Fruit fly (Drosophila melanogaster): ENCODE measurements around the gene Or13a.

Gene Or13a

dm6 chrX:15991618-15992526, 17.6 kb downstream of the Or13a start, which contains the start of the genes CG46312, eIF5 and exd (continued):
- no peak for TF ChIP-seq CG10462 (GFP tag; optimal IDR thresholded peaks at IDR 0.05)
- TF ChIP-seq Usf (GFP tag; optimal IDR thresholded peaks at IDR 0.05), result no peak
- no peak for TF ChIP-seq ranshi (GFP tag; IDR thresholded peaks at IDR 0.05)
- no peak for TF ChIP-seq CG7987 (GFP tag; optimal IDR thresholded peaks at IDR 0.05)
- no peak for TF ChIP-seq prd (optimal IDR thresholded peaks at IDR 0.05)
- TF ChIP-seq prd (GFP tag; IDR thresholded peaks at IDR 0.05), result no peak
- no peak for TF ChIP-seq HmgD (GFP tag; optimal IDR thresholded peaks at IDR 0.05)
- TF ChIP-seq Neu2 (GFP tag; optimal IDR thresholded peaks at IDR 0.05; ENCODE audit: borderline replicate concordance), result no peak
- TF ChIP-seq CG3065 (GFP tag; optimal IDR thresholded peaks at IDR 0.05), result no peak
- TF ChIP-seq unc-4 (GFP tag; IDR thresholded peaks at IDR 0.05; ENCODE audit: partially characterized antibody), result peak; percentile 67
- peak; percentile 9 for TF ChIP-seq CG1602 (GFP tag; optimal IDR thresholded peaks at IDR 0.05)
- TF ChIP-seq Nf-YA (GFP tag; IDR thresholded peaks at IDR 0.05), result no peak
- peak; percentile 75 for TF ChIP-seq Scr (GFP tag; IDR thresholded peaks at IDR 0.05; ENCODE audit: partially characterized antibody)
- no peak for TF ChIP-seq pnt (GFP tag; optimal IDR thresholded peaks at IDR 0.05)
- peak; percentile 77 for TF ChIP-seq tna (GFP tag; IDR thresholded peaks at IDR 0.05; ENCODE audit: partially characterized antibody)
- no peak for TF ChIP-seq CG8290 (GFP tag; optimal IDR thresholded peaks at IDR 0.05)
- TF ChIP-seq CG8290 (tag; optimal IDR thresholded peaks at IDR 0.05), result no peak
- peak; percentile 80 for TF ChIP-seq Bgb (GFP tag; IDR thresholded peaks at IDR 0.05; ENCODE audit: partially characterized antibody)
- no peak for TF ChIP-seq Camta (GFP tag; optimal IDR thresholded peaks at IDR 0.05)
- peak; percentile 76 for TF ChIP-seq CG34224 (GFP tag; IDR thresholded peaks at IDR 0.05; ENCODE audit: partially characterized antibody)
- TF ChIP-seq Atf-2 (GFP tag; optimal IDR thresholded peaks at IDR 0.05), result no peak
- no peak for TF ChIP-seq CG5953 (GFP tag; IDR thresholded peaks at IDR 0.05)
- no peak for TF ChIP-seq D (optimal IDR thresholded peaks at IDR 0.05)
- no peak for TF ChIP-seq D (GFP tag; optimal IDR thresholded peaks at IDR 0.05)
- TF ChIP-seq scrt (GFP tag; optimal IDR thresholded peaks at IDR 0.05), result no peak
- TF ChIP-seq CG9437 (GFP tag; optimal IDR thresholded peaks at IDR 0.05), result peak; percentile 42
- TF ChIP-seq CG8944 (GFP tag; optimal IDR thresholded peaks at IDR 0.05), result no peak
- no peak for TF ChIP-seq MTF-1 (GFP tag; optimal IDR thresholded peaks at IDR 0.05; ENCODE audit: borderline replicate concordance)
- no peak for TF ChIP-seq CG8359 (GFP tag; optimal IDR thresholded peaks at IDR 0.05; ENCODE audit: borderline replicate concordance)
- peak; percentile 8 for TF ChIP-seq D19A (tag; optimal IDR thresholded peaks at IDR 0.05)
- no peak for TF ChIP-seq fru (optimal IDR thresholded peaks at IDR 0.05)
- TF ChIP-seq CG18619 (GFP tag; optimal IDR thresholded peaks at IDR 0.05), result no peak
- no peak for TF ChIP-seq CG18011 (GFP tag; optimal IDR thresholded peaks at IDR 0.05)
- peak; percentile 86 for TF ChIP-seq HLH4C (GFP tag; IDR thresholded peaks at IDR 0.05; ENCODE audit: partially characterized antibody)
- TF ChIP-seq Gsc (GFP tag; IDR thresholded peaks at IDR 0.05), result no peak
- TF ChIP-seq inv (GFP tag; IDR thresholded peaks at IDR 0.05; ENCODE audit: partially characterized antibody), result peak; percentile 64; the same call in 1 of the 2 replicates
- peak; percentile 82 for TF ChIP-seq Dref (GFP tag; IDR thresholded peaks at IDR 0.05)
- TF ChIP-seq vnd (GFP tag; IDR thresholded peaks at IDR 0.05; ENCODE audit: partially characterized antibody), result peak; percentile 79
- no peak for TF ChIP-seq cad (GFP tag; optimal IDR thresholded peaks at IDR 0.05)
- no peak for TF ChIP-seq Lhr (GFP tag; optimal IDR thresholded peaks at IDR 0.05)
- no peak for TF ChIP-seq CG3407 (GFP tag; optimal IDR thresholded peaks at IDR 0.05)
- no peak for TF ChIP-seq NfI (GFP tag; optimal IDR thresholded peaks at IDR 0.05)
- TF ChIP-seq toy (GFP tag; IDR thresholded peaks at IDR 0.05), result no peak
- TF ChIP-seq yki (optimal IDR thresholded peaks at IDR 0.05), result no peak
- TF ChIP-seq CG8924 (tag; optimal IDR thresholded peaks at IDR 0.05), result peak; percentile 14
- TF ChIP-seq CG6175 (GFP tag; IDR thresholded peaks at IDR 0.05), result no peak
- no peak for TF ChIP-seq CG13296 (GFP tag; optimal IDR thresholded peaks at IDR 0.05)
- TF ChIP-seq kay (GFP tag; optimal IDR thresholded peaks at IDR 0.05), result no peak
- TF ChIP-seq jigr1 (GFP tag; IDR thresholded peaks at IDR 0.05), result no peak
- no peak for TF ChIP-seq psq (GFP tag; optimal IDR thresholded peaks at IDR 0.05)

Data from whole organism, embryonic.